Fruit fly (Drosophila melanogaster): ENCODE measurements around the gene Osi3.

Osi3 gene

dm6 chr3R:6170737-6171136 lies 44.9 kb upstream of the Osi3 start:
- TF ChIP-seq Lim3 (GFP tag; IDR thresholded peaks at IDR 0.05), result no peak
- TF ChIP-seq CG10431 (GFP tag; optimal IDR thresholded peaks at IDR 0.05), result no peak
- no peak for TF ChIP-seq CG11247 (GFP tag; IDR thresholded peaks at IDR 0.05)
- no peak for TF ChIP-seq CG9817 (tag; optimal IDR thresholded peaks at IDR 0.05)
- no peak for TF ChIP-seq CG2199 (GFP tag; IDR thresholded peaks at IDR 0.05)
- TF ChIP-seq Xrp1 (GFP tag; IDR thresholded peaks at IDR 0.05), result no peak
- TF ChIP-seq inv (GFP tag; IDR thresholded peaks at IDR 0.05; ENCODE audit: partially characterized antibody), result peak; percentile 17; the same call in 1 of the 2 replicates
- no peak for TF ChIP-seq Hr39 (optimal IDR thresholded peaks at IDR 0.05)
- no peak for TF ChIP-seq CG1529 (GFP tag; optimal IDR thresholded peaks at IDR 0.05)
- TF ChIP-seq CrebB (tag; optimal IDR thresholded peaks at IDR 0.05), result no peak
- no peak for TF ChIP-seq danr (GFP tag; IDR thresholded peaks at IDR 0.05)
- TF ChIP-seq cg (GFP tag; optimal IDR thresholded peaks at IDR 0.05), result no peak
- TF ChIP-seq CG5245 (GFP tag; optimal IDR thresholded peaks at IDR 0.05), result no peak
- TF ChIP-seq gfzf (GFP tag; optimal IDR thresholded peaks at IDR 0.05), result peak; percentile 3
- peak; percentile 15 for TF ChIP-seq hkb (optimal IDR thresholded peaks at IDR 0.05)
- no peak for TF ChIP-seq hkb (GFP tag; IDR thresholded peaks at IDR 0.05)
- no peak for TF ChIP-seq unc-4 (GFP tag; IDR thresholded peaks at IDR 0.05; ENCODE audit: partially characterized antibody)
- no peak for TF ChIP-seq mld (GFP tag; IDR thresholded peaks at IDR 0.05; ENCODE audit: partially characterized antibody)
- TF ChIP-seq crc (GFP tag; optimal IDR thresholded peaks at IDR 0.05), result no peak
- TF ChIP-seq Fer3 (tag; optimal IDR thresholded peaks at IDR 0.05), result no peak
- TF ChIP-seq grau (tag; optimal IDR thresholded peaks at IDR 0.05), result peak; percentile 34
- TF ChIP-seq ac (GFP tag; optimal IDR thresholded peaks at IDR 0.05), result no peak
- no peak for TF ChIP-seq gem (tag; optimal IDR thresholded peaks at IDR 0.05)
- peak; percentile 6 for TF ChIP-seq pzg (GFP tag; optimal IDR thresholded peaks at IDR 0.05)
- peak; percentile 23 for TF ChIP-seq Dip3 (GFP tag; optimal IDR thresholded peaks at IDR 0.05)
- no peak for TF ChIP-seq Atf6 (GFP tag; IDR thresholded peaks at IDR 0.05)
- peak; percentile 9 for TF ChIP-seq lilli (GFP tag; optimal IDR thresholded peaks at IDR 0.05)
- TF ChIP-seq gce (GFP tag; IDR thresholded peaks at IDR 0.05), result no peak
- TF ChIP-seq CG15696 (tag; optimal IDR thresholded peaks at IDR 0.05), result peak; percentile 28
- TF ChIP-seq nmo (GFP tag; optimal IDR thresholded peaks at IDR 0.05), result peak; percentile 19
- no peak for TF ChIP-seq CG15514 (GFP tag; optimal IDR thresholded peaks at IDR 0.05)
- TF ChIP-seq CG3065 (GFP tag; optimal IDR thresholded peaks at IDR 0.05), result no peak
- TF ChIP-seq CG11560 (tag; IDR thresholded peaks at IDR 0.05), result no peak
- 0 out of 2 replicates have a peak, but pooled peaks have one; percentile 25 for TF ChIP-seq CG11085 (GFP tag; IDR thresholded peaks at IDR 0.05)
- no peak for TF ChIP-seq CG1024 (GFP tag; IDR thresholded peaks at IDR 0.05)
- no peak for TF ChIP-seq CG6683 (GFP tag; optimal IDR thresholded peaks at IDR 0.05)
- no peak for TF ChIP-seq CG4707 (GFP tag; optimal IDR thresholded peaks at IDR 0.05)
- TF ChIP-seq CG12299 (tag; optimal IDR thresholded peaks at IDR 0.05), result no peak
- no peak for TF ChIP-seq CG2875 (GFP tag; optimal IDR thresholded peaks at IDR 0.05)
- TF ChIP-seq tup (GFP tag; optimal IDR thresholded peaks at IDR 0.05), result no peak
- no peak for TF ChIP-seq schlank (tag; optimal IDR thresholded peaks at IDR 0.05)
- no peak for TF ChIP-seq CG18011 (GFP tag; optimal IDR thresholded peaks at IDR 0.05)
- no peak for TF ChIP-seq CG7357 (GFP tag; IDR thresholded peaks at IDR 0.05)
- TF ChIP-seq CG12744 (GFP tag; optimal IDR thresholded peaks at IDR 0.05), result no peak
- peak; percentile 15 for TF ChIP-seq CG3163 (GFP tag; optimal IDR thresholded peaks at IDR 0.05)
- peak; percentile 31; the same call in 1 of the 3 replicates for TF ChIP-seq CG7963 (GFP tag; IDR thresholded peaks at IDR 0.05; ENCODE audit: partially characterized antibody)
- peak; percentile 86 for TF ChIP-seq Bgb (GFP tag; IDR thresholded peaks at IDR 0.05; ENCODE audit: partially characterized antibody)
- no peak for TF ChIP-seq Tbp (GFP tag; optimal IDR thresholded peaks at IDR 0.05)
- peak; percentile 23 for TF ChIP-seq mam (GFP tag; optimal IDR thresholded peaks at IDR 0.05)
- no peak for TF ChIP-seq trh (GFP tag; optimal IDR thresholded peaks at IDR 0.05)
- TF ChIP-seq CG7745 (tag; optimal IDR thresholded peaks at IDR 0.05), result no peak
- TF ChIP-seq Taf1 (GFP tag; IDR thresholded peaks at IDR 0.05), result no peak

All from whole organism, embryonic.